Worm (Caenorhabditis elegans) whole organism, midembryonic: ENCODE data around the gene F08C6.18.

Experiments
- T22C8.4 ChIP-seq: fragments of 200-800 bp; sonication (Bioruptor generic); IDR thresholded peaks from 2 replicates; pipeline ENCODE4 v1.3.6; 2022; ENCODE audit warnings: missing genetic modification characterization, missing compliant biosample characterization
- cog-1 ChIP-seq: sonication (generic microtip); optimal IDR thresholded peaks from 2 replicates; lab custom pipeline; 2016; ENCODE audit warnings: missing genetic modification characterization, missing compliant biosample characterization
- flt-1 ChIP-seq: fragments of 200-800 bp; sonication (Bioruptor generic); IDR thresholded peaks from 2 replicates; pipeline ENCODE4 v1.3.6; 2022; ENCODE audit warnings: missing genetic modification characterization, missing compliant biosample characterization
- klf-2 ChIP-seq: fragments of 200-800 bp; sonication (Bioruptor generic); conservative IDR thresholded peaks from 2 replicates; pipeline ENCODE4 v1.3.6; 2022; ENCODE audit warnings: missing genetic modification reagents, missing genetic modification characterization, missing compliant biosample characterization
- med-1 ChIP-seq: sonication (generic microtip); optimal IDR thresholded peaks from 2 replicates; lab custom pipeline; 2017; ENCODE audit warnings: missing genetic modification characterization, mild to moderate bottlenecking, missing compliant biosample characterization, antibody characterized with exemption, missing genetic modification reagents; ENCODE audit not compliant: insufficient read depth
- ref-1 ChIP-seq: fragments of 200-800 bp; sonication (Bioruptor generic); conservative IDR thresholded peaks from 2 replicates; pipeline ENCODE4 v1.3.6; 2022; ENCODE audit warnings: missing genetic modification reagents, missing genetic modification characterization, missing compliant biosample characterization
- tab-1 ChIP-seq: fragments of 200-800 bp; sonication (Bioruptor generic); IDR thresholded peaks from 2 replicates; pipeline ENCODE4 v1.3.6; 2022; ENCODE audit warnings: missing genetic modification characterization, missing compliant biosample characterization
- ztf-23 ChIP-seq: fragments of 200-800 bp; sonication (Bioruptor generic); IDR thresholded peaks from 2 replicates; pipeline ENCODE4 v1.3.6; 2022; ENCODE audit warnings: missing genetic modification reagents, missing genetic modification characterization, missing compliant biosample characterization
- ztf-29 ChIP-seq: fragments of 200-800 bp; sonication (Bioruptor generic); IDR thresholded peaks from 2 replicates; pipeline ENCODE4 v1.3.6; 2022; ENCODE audit warnings: missing genetic modification reagents, missing genetic modification characterization, missing compliant biosample characterization

Gene F08C6.18

DNA sequence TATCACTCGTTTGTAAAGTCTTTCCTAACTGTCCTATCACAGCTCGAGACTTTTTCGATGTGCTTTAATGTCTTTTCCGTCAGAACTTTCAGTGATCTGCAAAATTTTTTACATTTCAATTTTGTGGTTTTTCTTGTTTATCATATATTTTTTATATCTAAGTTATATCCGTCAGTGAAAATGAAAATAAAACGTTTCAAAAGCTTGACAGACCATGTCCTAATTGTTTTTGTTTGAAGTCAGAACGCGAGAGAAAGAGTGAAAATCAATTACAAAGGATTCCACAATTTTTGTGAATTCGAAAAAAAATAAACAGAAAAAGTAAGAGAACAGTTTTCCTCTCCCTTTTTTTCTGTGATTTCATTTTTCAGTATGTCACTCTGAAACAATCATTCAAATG is 25.3 kb downstream of the F08C6.18 start, which contains the start of gene F46C8.1:
Gene F46C8.1 (plus strand): TSS at position 301 of the 400 bp plus-strand sequence.
- TF ChIP-seq ztf-29 (GFP tag; lab: Robert Waterston, UW) (no peak), ref-1 (GFP tag; lab: Robert Waterston, UW) (no peak), ztf-23 (GFP tag; lab: Robert Waterston, UW) (no peak), T22C8.4 (no peak), cog-1 (tag; lab: Kevin White, UChicago) (no peak), klf-2 (GFP tag; lab: Robert Waterston, UW) (no peak), med-1 (GFP tag; lab: Kevin White, UChicago) (no peak), tab-1 (GFP tag; lab: Robert Waterston, UW) (no peak), flt-1 (GFP tag; lab: Robert Waterston, UW) (no peak)

DNA sequence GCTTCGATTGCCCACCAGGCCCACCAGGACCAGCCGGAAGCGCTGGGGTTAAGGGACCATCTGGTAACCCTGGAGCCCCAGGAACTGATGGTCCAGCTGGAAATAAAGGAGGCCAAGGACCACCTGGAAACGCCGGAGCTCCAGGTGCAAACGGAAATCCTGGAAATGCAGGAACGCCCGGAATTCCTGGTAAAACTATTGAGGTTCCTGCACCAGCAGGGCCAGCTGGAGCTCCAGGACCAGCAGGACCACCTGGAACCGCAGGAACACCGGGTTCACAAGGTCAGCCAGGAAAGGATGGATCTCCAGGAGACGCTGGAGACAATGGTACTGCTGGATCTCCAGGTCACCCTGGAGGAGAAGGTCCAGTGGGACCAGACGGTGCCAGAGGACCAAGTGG is 25.7 kb downstream of the F08C6.18 start:
- TF ChIP-seq klf-2 (GFP tag; lab: Robert Waterston, UW) = no peak
- no peak for TF ChIP-seq ztf-23 (GFP tag; lab: Robert Waterston, UW)
- TF ChIP-seq tab-1 (GFP tag; lab: Robert Waterston, UW) = no peak
- TF ChIP-seq med-1 (GFP tag; lab: Kevin White, UChicago) = no peak
- TF ChIP-seq cog-1 (tag; lab: Kevin White, UChicago) = no peak
- no peak for TF ChIP-seq T22C8.4
- TF ChIP-seq ztf-29 (GFP tag; lab: Robert Waterston, UW) = no peak
- no peak for TF ChIP-seq flt-1 (GFP tag; lab: Robert Waterston, UW)
- TF ChIP-seq ref-1 (GFP tag; lab: Robert Waterston, UW) = no peak

DNA sequence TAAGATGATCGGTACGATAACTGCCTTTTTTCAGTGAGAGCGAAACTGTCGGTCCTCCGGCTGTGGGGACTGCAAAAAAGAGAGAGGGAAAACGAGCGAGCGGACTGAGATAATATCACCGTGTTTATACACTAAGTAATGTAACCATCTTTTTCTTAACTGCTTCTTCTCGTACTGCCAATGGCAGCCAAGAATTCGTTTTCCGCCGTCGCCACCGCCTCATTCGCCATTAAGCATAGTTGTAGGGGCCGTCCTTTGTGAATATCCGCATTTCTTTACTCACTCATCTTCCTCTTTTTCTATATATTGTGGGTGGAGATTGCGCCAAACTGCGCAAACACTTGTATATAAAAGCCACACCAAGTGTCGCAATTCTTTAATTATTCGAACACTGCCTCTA is 26.9 kb downstream of the F08C6.18 start, which contains the start of gene col-174:
Gene col-174 (plus strand): TSS at position 301 of the 400 bp plus-strand sequence.
- TF ChIP-seq ref-1 (GFP tag; lab: Robert Waterston, UW) = no peak
- no peak for TF ChIP-seq med-1 (GFP tag; lab: Kevin White, UChicago)
- TF ChIP-seq flt-1 (GFP tag; lab: Robert Waterston, UW) = no peak
- TF ChIP-seq klf-2 (GFP tag; lab: Robert Waterston, UW) = no peak
- TF ChIP-seq ztf-29 (GFP tag; lab: Robert Waterston, UW) = no peak
- no peak for TF ChIP-seq tab-1 (GFP tag; lab: Robert Waterston, UW)
- TF ChIP-seq ztf-23 (GFP tag; lab: Robert Waterston, UW) = no peak

DNA sequence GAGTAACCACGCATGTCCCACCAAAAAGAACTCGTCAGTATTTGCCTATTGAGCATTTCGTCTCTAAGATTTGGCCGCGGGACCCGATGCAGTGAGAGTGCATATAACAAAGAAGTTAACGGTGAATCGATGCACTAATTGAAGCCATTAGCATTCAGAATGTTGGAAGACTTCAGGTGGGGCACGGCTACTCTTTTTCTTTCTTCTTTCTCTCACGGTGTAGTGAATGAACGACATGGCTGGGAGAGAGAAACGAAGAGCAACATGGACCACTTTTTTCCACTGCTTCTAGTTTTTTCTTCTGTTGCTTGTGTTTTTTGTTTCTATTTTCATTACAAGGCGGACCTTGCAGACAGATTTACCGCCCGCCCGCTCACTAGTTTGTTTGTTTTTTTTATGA is 32.4 kb downstream of the F08C6.18 start:
- TF ChIP-seq tab-1 (GFP tag; lab: Robert Waterston, UW) (no peak), T22C8.4 (no peak), klf-2 (GFP tag; lab: Robert Waterston, UW) (no peak), med-1 (GFP tag; lab: Kevin White, UChicago) (no peak), ztf-29 (GFP tag; lab: Robert Waterston, UW) (no peak), cog-1 (tag; lab: Kevin White, UChicago) (no peak), flt-1 (GFP tag; lab: Robert Waterston, UW) (no peak), ztf-23 (GFP tag; lab: Robert Waterston, UW) (no peak), ref-1 (GFP tag; lab: Robert Waterston, UW) (no peak)

DNA sequence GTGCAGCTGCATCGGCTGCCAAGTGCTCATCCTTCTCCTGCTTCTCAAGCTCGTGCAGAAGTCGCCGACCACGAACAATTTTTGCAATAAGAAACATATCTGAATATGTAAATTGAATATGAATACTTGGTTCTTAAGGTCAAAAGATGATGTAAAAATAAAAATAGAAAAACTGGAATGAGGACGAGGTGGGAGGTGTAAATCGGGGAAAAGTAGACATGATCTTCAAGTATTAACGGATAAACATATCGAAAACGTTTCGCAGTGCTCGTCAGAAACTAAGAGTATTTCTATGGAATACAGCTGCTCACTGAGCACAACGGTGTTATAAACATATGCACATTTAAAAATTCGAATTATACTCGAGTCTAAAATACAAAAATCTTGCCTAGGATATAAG is 33.4 kb downstream of the F08C6.18 start, which contains the start of gene glb-16:
Gene glb-16 (minus strand): TSS at position 101 of the 400 bp plus-strand sequence.
- TF ChIP-seq med-1 (GFP tag; lab: Kevin White, UChicago) = no peak

DNA sequence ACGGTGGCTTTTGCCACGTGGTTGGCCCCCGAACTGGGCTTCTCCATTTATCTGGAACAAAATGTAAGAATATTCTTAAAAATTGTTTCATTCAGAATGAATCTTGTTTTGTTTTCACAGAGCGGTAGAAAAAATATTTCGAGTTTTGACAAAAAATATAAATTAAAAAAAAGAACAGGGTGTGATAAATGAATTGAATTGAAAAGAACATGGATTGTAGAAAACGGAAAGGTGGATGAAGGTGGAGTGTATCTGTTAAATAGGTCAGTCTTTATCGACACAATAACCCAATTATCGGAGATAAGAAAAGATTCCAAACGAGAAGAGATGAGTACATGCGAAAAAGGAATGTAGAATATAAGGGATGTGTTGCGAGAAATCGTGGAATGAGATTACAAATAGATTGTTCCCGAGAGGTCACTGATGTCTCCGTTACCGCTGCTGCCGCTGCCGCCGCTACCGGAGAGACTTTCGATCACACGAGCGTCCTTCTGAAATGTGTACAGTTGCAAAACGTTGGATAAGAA is 35.6 kb downstream of the F08C6.18 start, which contains the start of gene dpy-7:
Gene dpy-7 (minus strand): TSS at position 51 of the 527 bp plus-strand sequence.
- no peak for TF ChIP-seq T22C8.4

DNA sequence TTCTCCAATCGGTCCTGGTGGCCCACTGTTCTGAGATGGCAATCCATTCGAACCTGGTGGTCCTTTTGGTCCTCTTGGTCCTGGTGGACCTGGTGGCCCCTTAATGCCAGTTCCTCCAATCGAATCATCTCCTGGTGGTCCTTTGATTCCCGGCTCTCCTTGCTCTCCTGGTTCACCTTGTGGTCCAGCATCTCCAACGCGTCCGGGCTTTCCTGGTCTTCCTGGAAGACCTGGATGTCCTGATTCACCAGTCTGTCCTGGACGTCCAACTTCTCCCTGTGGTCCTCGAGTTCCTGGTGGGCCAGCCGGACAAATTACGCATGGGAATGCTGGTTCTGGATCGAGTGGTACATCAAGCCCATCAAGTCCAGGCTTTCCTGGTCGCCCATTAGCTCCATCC is 36.6 kb downstream of the F08C6.18 start:
- TF ChIP-seq tab-1 (GFP tag; lab: Robert Waterston, UW) = no peak
- no peak for TF ChIP-seq klf-2 (GFP tag; lab: Robert Waterston, UW)
- no peak for TF ChIP-seq ztf-23 (GFP tag; lab: Robert Waterston, UW)
- TF ChIP-seq cog-1 (tag; lab: Kevin White, UChicago) = no peak
- TF ChIP-seq ref-1 (GFP tag; lab: Robert Waterston, UW) = no peak
- TF ChIP-seq med-1 (GFP tag; lab: Kevin White, UChicago) = no peak
- TF ChIP-seq ztf-29 (GFP tag; lab: Robert Waterston, UW) = no peak; the same call in 1 of the 2 replicates
- no peak for TF ChIP-seq flt-1 (GFP tag; lab: Robert Waterston, UW)
- no peak for TF ChIP-seq T22C8.4

DNA sequence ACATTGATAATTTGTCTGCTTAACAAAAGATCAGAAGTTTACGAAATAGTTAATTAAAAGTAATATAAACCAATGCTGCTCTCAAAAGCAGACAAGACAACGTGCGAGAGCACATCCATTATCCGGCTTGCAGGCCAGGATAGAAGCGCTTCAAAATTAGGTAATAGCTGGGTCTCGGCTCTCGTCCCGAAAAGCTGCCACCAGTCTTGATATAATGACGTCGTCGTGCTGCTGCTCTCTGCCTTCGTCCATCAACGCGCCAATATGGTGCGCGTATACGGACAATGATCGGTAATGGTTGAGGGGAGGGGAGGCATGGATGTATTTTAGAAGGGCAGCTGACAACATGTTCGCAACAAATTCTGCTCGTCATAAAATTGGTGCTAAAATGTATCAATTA is 39.0 kb downstream of the F08C6.18 start:
- TF ChIP-seq tab-1 (GFP tag; lab: Robert Waterston, UW) (no peak), ztf-23 (GFP tag; lab: Robert Waterston, UW) (no peak), cog-1 (tag; lab: Kevin White, UChicago) (no peak), klf-2 (GFP tag; lab: Robert Waterston, UW) (no peak), T22C8.4 (no peak), ztf-29 (GFP tag; lab: Robert Waterston, UW) (no peak), flt-1 (GFP tag; lab: Robert Waterston, UW) (no peak), med-1 (GFP tag; lab: Kevin White, UChicago) (no peak), ref-1 (GFP tag; lab: Robert Waterston, UW) (no peak)

DNA sequence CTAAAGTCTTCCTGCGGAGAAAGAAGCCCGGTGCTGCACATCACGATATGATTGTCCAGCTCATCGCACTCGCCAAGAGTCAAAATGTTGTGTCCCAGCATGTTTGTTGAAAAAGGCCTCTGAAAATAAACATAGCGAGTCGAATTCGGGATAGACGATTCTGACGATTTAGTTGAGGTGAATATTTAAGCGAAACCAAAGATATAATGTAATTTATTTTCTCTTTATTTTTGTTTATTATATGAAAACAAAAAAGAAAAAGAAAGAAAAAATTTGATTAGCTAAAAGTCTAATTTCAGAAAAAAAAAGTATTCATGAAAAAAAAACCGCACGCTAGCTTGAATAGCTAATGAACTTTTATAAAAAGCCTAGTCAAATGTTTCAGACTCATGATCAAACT is 40.8 kb downstream of the F08C6.18 start, which contains the start of gene ceh-14:
Gene ceh-14 (minus strand): TSS at position 101 of the 400 bp plus-strand sequence.
- no peak for TF ChIP-seq T22C8.4
- TF ChIP-seq tab-1 (GFP tag; lab: Robert Waterston, UW) = no peak
- no peak for TF ChIP-seq klf-2 (GFP tag; lab: Robert Waterston, UW)
- no peak for TF ChIP-seq ztf-23 (GFP tag; lab: Robert Waterston, UW)
- no peak for TF ChIP-seq med-1 (GFP tag; lab: Kevin White, UChicago)
- no peak for TF ChIP-seq cog-1 (tag; lab: Kevin White, UChicago)
- TF ChIP-seq ztf-29 (GFP tag; lab: Robert Waterston, UW) = no peak
- no peak for TF ChIP-seq flt-1 (GFP tag; lab: Robert Waterston, UW)
- no peak for TF ChIP-seq ref-1 (GFP tag; lab: Robert Waterston, UW)
